Fruit fly (Drosophila melanogaster): Measurements from ENCODE around the gene Pus1.

The Pus1 gene

dm6 chr3R:20549017-20549854 lies 43.2 kb downstream of the Pus1 start:
- TF ChIP-seq CG11617 (GFP tag; optimal IDR thresholded peaks at IDR 0.05) (no peak), CG14711 (tag; optimal IDR thresholded peaks at IDR 0.05) (no peak), bab1 (GFP tag; optimal IDR thresholded peaks at IDR 0.05) (no peak), CG33017 (tag; optimal IDR thresholded peaks at IDR 0.05) (peak; percentile 60), CG12768 (GFP tag; optimal IDR thresholded peaks at IDR 0.05) (peak; percentile 63), pad (GFP tag; optimal IDR thresholded peaks at IDR 0.05) (peak; percentile 7), cnc (optimal IDR thresholded peaks at IDR 0.05) (no peak), CG5204 (GFP tag; optimal IDR thresholded peaks at IDR 0.05) (no peak), CG1620 (GFP tag; optimal IDR thresholded peaks at IDR 0.05) (no peak), Crg-1 (GFP tag; optimal IDR thresholded peaks at IDR 0.05) (no peak), toe (GFP tag; optimal IDR thresholded peaks at IDR 0.05) (peak; percentile 36), kay (GFP tag; ENCODE audit: borderline replicate concordance) (peak; percentile 64), tj (GFP tag; optimal IDR thresholded peaks at IDR 0.05) (no peak), Clk (GFP tag; optimal IDR thresholded peaks at IDR 0.05) (peak; percentile 63), ovo (GFP tag; optimal IDR thresholded peaks at IDR 0.05) (peak; percentile 29), CG7045 (GFP tag; optimal IDR thresholded peaks at IDR 0.05) (peak; percentile 60), CG7101 (tag; optimal IDR thresholded peaks at IDR 0.05) (peak; percentile 24), cic (GFP tag; optimal IDR thresholded peaks at IDR 0.05) (peak; percentile 92), Mnt (GFP tag; optimal IDR thresholded peaks at IDR 0.05) (peak; percentile 71), Hr96 (GFP tag; optimal IDR thresholded peaks at IDR 0.05) (no peak)

DNA sequence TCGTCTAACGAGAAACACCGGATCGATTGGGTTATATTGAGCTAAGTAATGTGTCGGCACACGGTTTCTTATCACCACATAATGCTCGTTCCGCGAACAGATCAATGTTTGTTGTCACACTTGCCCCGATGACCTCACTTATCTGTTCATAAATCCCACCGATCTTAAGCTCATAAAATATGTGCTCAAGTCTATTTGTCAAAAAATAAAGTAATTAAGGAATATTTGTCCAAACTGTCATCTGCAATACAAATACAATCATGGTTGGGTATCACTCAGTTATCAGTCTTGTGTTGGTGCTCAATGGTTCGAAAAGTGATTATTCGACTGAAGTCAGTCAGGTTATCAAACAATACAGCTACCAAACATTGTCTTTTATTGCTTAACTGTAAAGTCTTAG lies 44.2 kb downstream of the Pus1 start:
- TF ChIP-seq CG7045 (GFP tag; optimal IDR thresholded peaks at IDR 0.05): no peak

DNA sequence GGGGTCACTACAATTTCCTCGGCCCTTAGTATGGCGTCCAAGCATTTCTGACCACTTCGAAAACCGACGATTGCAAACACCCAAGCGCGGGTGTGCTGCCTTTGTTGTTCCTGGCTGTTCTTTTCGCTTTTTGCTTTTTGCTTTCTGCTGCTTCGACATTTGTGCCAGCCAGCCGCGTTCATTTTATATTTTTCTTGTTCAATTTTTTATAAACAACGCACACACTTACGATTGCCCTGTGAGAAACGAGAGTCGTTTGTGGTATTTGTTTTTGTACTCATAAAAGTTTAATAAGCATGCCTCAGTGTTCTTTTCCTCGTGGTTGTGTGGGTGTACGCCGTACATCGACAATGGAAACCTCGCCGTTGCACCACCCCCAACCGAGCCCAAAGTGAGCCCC lies 44.7 kb downstream of the Pus1 start:
- TF ChIP-seq cic (GFP tag; optimal IDR thresholded peaks at IDR 0.05) (peak; percentile 14), kay (GFP tag; ENCODE audit: borderline replicate concordance) (no peak), CG11617 (GFP tag; optimal IDR thresholded peaks at IDR 0.05) (no peak), tj (GFP tag; optimal IDR thresholded peaks at IDR 0.05) (peak; percentile 76), Hr96 (GFP tag; optimal IDR thresholded peaks at IDR 0.05) (no peak), CG7045 (GFP tag; optimal IDR thresholded peaks at IDR 0.05) (no peak)

- peak; percentile 95 for TF ChIP-seq tj (GFP tag; optimal IDR thresholded peaks at IDR 0.05)
- TF ChIP-seq kay (GFP tag; ENCODE audit: borderline replicate concordance): no peak
- TF ChIP-seq CG1620 (GFP tag; optimal IDR thresholded peaks at IDR 0.05): no peak
- peak; percentile 91 for TF ChIP-seq cic (GFP tag; optimal IDR thresholded peaks at IDR 0.05)
- peak; percentile 71 for TF ChIP-seq CG12768 (GFP tag; optimal IDR thresholded peaks at IDR 0.05)
- TF ChIP-seq CG11617 (GFP tag; optimal IDR thresholded peaks at IDR 0.05): peak; percentile 11
- peak; percentile 18 for TF ChIP-seq CG7101 (tag; optimal IDR thresholded peaks at IDR 0.05)
- no peak for TF ChIP-seq Crg-1 (GFP tag; optimal IDR thresholded peaks at IDR 0.05)
- TF ChIP-seq CG14711 (tag; optimal IDR thresholded peaks at IDR 0.05): peak; percentile 36
- peak; percentile 47 for TF ChIP-seq ovo (GFP tag; optimal IDR thresholded peaks at IDR 0.05)
- peak; percentile 6 for TF ChIP-seq toe (GFP tag; optimal IDR thresholded peaks at IDR 0.05)
- peak; percentile 55 for TF ChIP-seq Mnt (GFP tag; optimal IDR thresholded peaks at IDR 0.05)
- TF ChIP-seq CG33017 (tag; optimal IDR thresholded peaks at IDR 0.05): peak; percentile 9
Observed at dm6 chr3R:20546662-20547620, 45.5 kb downstream of the Pus1 start.

- no peak for TF ChIP-seq CG1620 (GFP tag; optimal IDR thresholded peaks at IDR 0.05)
- peak; percentile 11 for TF ChIP-seq toe (GFP tag; optimal IDR thresholded peaks at IDR 0.05)
- peak; percentile 68 for TF ChIP-seq CG7045 (GFP tag; optimal IDR thresholded peaks at IDR 0.05)
- no peak for TF ChIP-seq tj (GFP tag; optimal IDR thresholded peaks at IDR 0.05)
- peak; percentile 56 for TF ChIP-seq CG7101 (tag; optimal IDR thresholded peaks at IDR 0.05)
- no peak for TF ChIP-seq CG5204 (GFP tag; optimal IDR thresholded peaks at IDR 0.05)
- no peak for TF ChIP-seq bab1 (GFP tag; optimal IDR thresholded peaks at IDR 0.05)
- peak; percentile 22 for TF ChIP-seq CG12768 (GFP tag; optimal IDR thresholded peaks at IDR 0.05)
- peak; percentile 95 for TF ChIP-seq cic (GFP tag; optimal IDR thresholded peaks at IDR 0.05)
- TF ChIP-seq kay (GFP tag; ENCODE audit: borderline replicate concordance): no peak
- no peak for TF ChIP-seq Clk (GFP tag; optimal IDR thresholded peaks at IDR 0.05)
- peak; percentile 53 for TF ChIP-seq Hr96 (GFP tag; optimal IDR thresholded peaks at IDR 0.05)
- TF ChIP-seq Crg-1 (GFP tag; optimal IDR thresholded peaks at IDR 0.05): peak; percentile 5
- TF ChIP-seq cnc (optimal IDR thresholded peaks at IDR 0.05): no peak
- peak; percentile 40 for TF ChIP-seq ovo (GFP tag; optimal IDR thresholded peaks at IDR 0.05)
- no peak for TF ChIP-seq CG14711 (tag; optimal IDR thresholded peaks at IDR 0.05)
- no peak for TF ChIP-seq CG11617 (GFP tag; optimal IDR thresholded peaks at IDR 0.05)
- peak; percentile 35 for TF ChIP-seq CG33017 (tag; optimal IDR thresholded peaks at IDR 0.05)
- TF ChIP-seq Mnt (GFP tag; optimal IDR thresholded peaks at IDR 0.05): peak; percentile 41
- TF ChIP-seq pad (GFP tag; optimal IDR thresholded peaks at IDR 0.05): peak; percentile 27
Observed at dm6 chr3R:20545678-20546077, 46.8 kb downstream of the Pus1 start.
